Worm (Caenorhabditis elegans) whole organism, young adult: ENCODE measurements around the gene F22F7.8.
"Not testable (repeated sequence)": the region's sequence is repeated elsewhere in the genome, so short reads cannot be mapped to it uniquely, and the experiment has no call there.

Source experiments
- B0261.1 ChIP-seq: sonication (generic microtip); optimal IDR thresholded peaks from 2 replicates; lab custom pipeline; 2016; ENCODE audit warnings: mild to moderate bottlenecking, missing genetic modification characterization, moderate library complexity, missing compliant biosample characterization
- B0336.3 ChIP-seq: fragments of 200-800 bp; sonication (Bioruptor generic); IDR thresholded peaks from 2 replicates; pipeline ENCODE4 v1.3.6; 2022; ENCODE audit warnings: missing genetic modification characterization, missing compliant biosample characterization
- C06A6.2 ChIP-seq: fragments of 200-800 bp; sonication (Bioruptor generic); conservative IDR thresholded peaks from 2 replicates; pipeline ENCODE4 v1.3.6; 2022; ENCODE audit warnings: missing genetic modification characterization, missing compliant biosample characterization
- C17E4.6 ChIP-seq: fragments of 200-800 bp; sonication (Bioruptor generic); IDR thresholded peaks from 2 replicates; pipeline ENCODE4 v1.3.6; 2022; ENCODE audit warnings: missing genetic modification reagents, missing genetic modification characterization, missing compliant biosample characterization
- D2030.7 ChIP-seq: fragments of 200-800 bp; sonication (Bioruptor generic); IDR thresholded peaks from 2 replicates; pipeline ENCODE4 v1.3.6; 2022; ENCODE audit warnings: missing genetic modification reagents, missing genetic modification characterization, missing compliant biosample characterization
- F39B2.1 ChIP-seq: fragments of 200-800 bp; sonication (Bioruptor generic); IDR thresholded peaks from 2 replicates; pipeline ENCODE4 v1.3.6; 2022; ENCODE audit warnings: missing genetic modification reagents, missing genetic modification characterization, missing compliant biosample characterization
- F49E8.2 ChIP-seq: sonication (generic microtip); optimal IDR thresholded peaks from 3 replicates; lab custom pipeline; 2017; ENCODE audit warnings: missing genetic modification characterization, mild to moderate bottlenecking, missing compliant biosample characterization, antibody characterized with exemption, moderate library complexity; ENCODE audit not compliant: insufficient read depth
- F55B11.4 ChIP-seq: sonication (generic microtip); optimal IDR thresholded peaks from 2 replicates; lab custom pipeline; 2016; ENCODE audit warnings: missing compliant biosample characterization, missing genetic modification characterization, borderline replicate concordance; ENCODE audit not compliant: insufficient read depth
- Y53G8AR.9 ChIP-seq: fragments of 200-800 bp; sonication (Bioruptor generic); conservative IDR thresholded peaks from 2 replicates; pipeline ENCODE4 v1.3.6; 2022; ENCODE audit warnings: missing genetic modification reagents, missing genetic modification characterization, missing compliant biosample characterization
- Y67H2A.10 ChIP-seq: fragments of 200-800 bp; sonication (Bioruptor generic); conservative IDR thresholded peaks from 2 replicates; pipeline ENCODE4 v1.3.6; 2022; ENCODE audit warnings: missing genetic modification reagents, missing genetic modification characterization, missing compliant biosample characterization
- Y79H2A.3 ChIP-seq: fragments of 200-800 bp; sonication (Bioruptor generic); conservative IDR thresholded peaks from 2 replicates; pipeline ENCODE4 v1.3.6; 2022; ENCODE audit warnings: missing genetic modification reagents, missing genetic modification characterization, missing compliant biosample characterization
- akir-1 ChIP-seq: fragments of 200-800 bp; sonication (Bioruptor generic); optimal IDR thresholded peaks from 2 replicates; lab custom pipeline; 2018; ENCODE audit warnings: mild to moderate bottlenecking, missing genetic modification characterization, moderate library complexity, missing compliant biosample characterization
- aptf-2 ChIP-seq: fragments of 200-800 bp; sonication (Bioruptor generic); conservative IDR thresholded peaks from 2 replicates; pipeline ENCODE4 v1.3.6; 2022; ENCODE audit warnings: missing genetic modification reagents, missing genetic modification characterization, missing compliant biosample characterization
- cebp-1 ChIP-seq, 2 experiments: fragments of 200-800 bp in 1 of 2; sonication (Bioruptor generic) in 1 of 2; sonication (generic microtip) in 1 of 2; IDR thresholded peaks in 1 of 2; optimal IDR thresholded peaks in 1 of 2; 2 replicates each; pipeline versions ENCODE4 v1.3.6 to Lab custom; 2017 to 2022; ENCODE audit warnings: missing compliant biosample characterization in 2 of 2, missing genetic modification characterization in 2 of 2, mild to moderate bottlenecking in 1 of 2, missing genetic modification reagents in 1 of 2, moderate library complexity in 1 of 2
- chd-7 ChIP-seq: sonication (generic microtip); optimal IDR thresholded peaks from 2 replicates; lab custom pipeline; 2016; ENCODE audit warnings: mild to moderate bottlenecking, missing genetic modification characterization, moderate library complexity, missing compliant biosample characterization
- dpff-1 ChIP-seq: sonication (generic microtip); optimal IDR thresholded peaks from 2 replicates; lab custom pipeline; 2017; ENCODE audit warnings: mild to moderate bottlenecking, missing genetic modification characterization, missing compliant biosample characterization
- egl-18 ChIP-seq: fragments of 200-800 bp; sonication (Bioruptor generic); IDR thresholded peaks from 2 replicates; pipeline ENCODE4 v1.3.6; 2022; ENCODE audit warnings: missing genetic modification reagents, missing genetic modification characterization, missing compliant biosample characterization
- ekl-4 ChIP-seq: fragments of 200-800 bp; sonication (Bioruptor generic); IDR thresholded peaks from 2 replicates; pipeline ENCODE4 v1.3.6; 2022; ENCODE audit warnings: missing genetic modification reagents, missing genetic modification characterization, missing compliant biosample characterization
- fkh-3 ChIP-seq: sonication (generic microtip); optimal IDR thresholded peaks from 2 replicates; lab custom pipeline; 2016; ENCODE audit warnings: mild to moderate bottlenecking, missing genetic modification characterization, missing compliant biosample characterization
- gei-17 ChIP-seq: fragments of 200-800 bp; sonication (Bioruptor generic); optimal IDR thresholded peaks from 2 replicates; lab custom pipeline; 2018; ENCODE audit warnings: mild to moderate bottlenecking, missing genetic modification characterization, missing compliant biosample characterization
- hrde-1 ChIP-seq: sonication (generic microtip); optimal IDR thresholded peaks from 2 replicates; lab custom pipeline; 2016; ENCODE audit warnings: missing genetic modification characterization, mild to moderate bottlenecking, missing compliant biosample characterization, moderate library complexity, missing genotype, missing genetic modification reagents, borderline replicate concordance
- lag-1 ChIP-seq: fragments of 200-800 bp; sonication (Bioruptor generic); IDR thresholded peaks from 2 replicates; pipeline ENCODE4 v1.3.6; 2022; ENCODE audit warnings: missing genetic modification reagents, missing genetic modification characterization, missing compliant biosample characterization
- lin-54 ChIP-seq: fragments of 200-800 bp; sonication (Bioruptor generic); optimal IDR thresholded peaks from 2 replicates; lab custom pipeline; 2018; ENCODE audit warnings: mild to moderate bottlenecking, missing genetic modification characterization, missing compliant biosample characterization
- lsl-1 ChIP-seq: fragments of 200-800 bp; sonication (Bioruptor generic); optimal IDR thresholded peaks from 2 replicates; lab custom pipeline; 2018; ENCODE audit warnings: mild to moderate bottlenecking, missing genetic modification characterization, moderate library complexity, missing compliant biosample characterization
- madf-3 ChIP-seq: fragments of 200-800 bp; sonication (Bioruptor generic); IDR thresholded peaks from 2 replicates; pipeline ENCODE4 v1.3.6; 2022; ENCODE audit warnings: missing genetic modification reagents, missing genetic modification characterization, missing compliant biosample characterization
- nfya-1 ChIP-seq: sonication (generic microtip); optimal IDR thresholded peaks from 2 replicates; lab custom pipeline; 2017; ENCODE audit warnings: antibody characterized with exemption, missing compliant biosample characterization, missing genetic modification characterization, borderline replicate concordance; ENCODE audit not compliant: insufficient read depth
- nhr-120 ChIP-seq: fragments of 200-800 bp; sonication (Bioruptor generic); IDR thresholded peaks from 2 replicates; pipeline ENCODE4 v1.3.6; 2022; ENCODE audit warnings: missing genetic modification characterization, missing compliant biosample characterization
- nhr-90 ChIP-seq: sonication (generic microtip); optimal IDR thresholded peaks from 2 replicates; lab custom pipeline; 2016; ENCODE audit warnings: missing genotype, mild to moderate bottlenecking, missing genetic modification characterization, missing compliant biosample characterization
- sdz-38 ChIP-seq: sonication (generic microtip); optimal IDR thresholded peaks from 2 replicates; lab custom pipeline; 2016; ENCODE audit warnings: missing genotype, missing genetic modification characterization, missing compliant biosample characterization
- snpc-3.4 ChIP-seq: sonication (generic microtip); optimal IDR thresholded peaks from 2 replicates; lab custom pipeline; 2017; ENCODE audit warnings: missing genetic modification characterization, mild to moderate bottlenecking, missing compliant biosample characterization, antibody characterized with exemption, moderate library complexity, missing genotype, missing genetic modification reagents
- tbx-9 ChIP-seq: sonication (generic microtip); optimal IDR thresholded peaks from 2 replicates; lab custom pipeline; 2016; ENCODE audit warnings: borderline replicate concordance, missing genetic modification characterization, inconsistent platforms, missing compliant biosample characterization
- unc-62 ChIP-seq: fragments of 150-350 bp; optimal IDR thresholded peaks from 2 replicates; lab custom pipeline; 2014; ENCODE audit warnings: missing biosample characterization, missing genetic modification reagents, missing genetic modification characterization
- ztf-22 ChIP-seq: fragments of 200-800 bp; sonication (Bioruptor generic); optimal IDR thresholded peaks from 2 replicates; lab custom pipeline; 2018; ENCODE audit warnings: mild to moderate bottlenecking, missing genetic modification characterization, moderate library complexity, missing compliant biosample characterization
- ztf-3 ChIP-seq: fragments of 200-800 bp; sonication (Bioruptor generic); optimal IDR thresholded peaks from 2 replicates; lab custom pipeline; 2018; ENCODE audit warnings: mild to moderate bottlenecking, missing genetic modification characterization, missing compliant biosample characterization
- ztf-6 ChIP-seq: fragments of 200-800 bp; sonication (Bioruptor generic); IDR thresholded peaks from 2 replicates; pipeline ENCODE4 v1.3.6; 2022; ENCODE audit warnings: missing genetic modification reagents, missing genetic modification characterization, missing compliant biosample characterization

F22F7.8 gene

ce11 chrV:2149432-2149831 is 27.7 kb upstream of the F22F7.8 start, which contains the start of gene C45H4.21:
Gene C45H4.21, minus strand, starts transcription at chrV:2149532.
- no peak for TF ChIP-seq F49E8.2
- no peak for TF ChIP-seq F39B2.1 (GFP tag; lab: Robert Waterston, UW)
- no peak for TF ChIP-seq lsl-1 (GFP tag; lab: Kevin White, UChicago)
- TF ChIP-seq nhr-120 (GFP tag; lab: Robert Waterston, UW) = no peak
- TF ChIP-seq egl-18 = no peak
- TF ChIP-seq tbx-9 (tag; lab: Kevin White, UChicago) = no peak
- TF ChIP-seq aptf-2 (GFP tag; lab: Robert Waterston, UW) = no peak
- no peak for TF ChIP-seq fkh-3
- no peak for TF ChIP-seq snpc-3.4 (tag; lab: Kevin White, UChicago)
- no peak for TF ChIP-seq dpff-1 (tag; lab: Kevin White, UChicago)
- TF ChIP-seq unc-62 (GFP tag; lab: Kevin White, UChicago) = no peak
- TF ChIP-seq akir-1 (GFP tag; lab: Kevin White, UChicago) = no peak
- TF ChIP-seq B0261.1 = no peak
- no peak for TF ChIP-seq C17E4.6 (GFP tag; lab: Robert Waterston, UW)
- TF ChIP-seq B0336.3 = no peak

- no peak for TF ChIP-seq F55B11.4
- no peak for TF ChIP-seq ztf-22
- TF ChIP-seq nfya-1 (tag; lab: Kevin White, UChicago) = no peak
- TF ChIP-seq Y67H2A.10 (GFP tag; lab: Robert Waterston, UW) = no peak
- TF ChIP-seq madf-3 (GFP tag; lab: Robert Waterston, UW) = no peak
- no peak for TF ChIP-seq ekl-4 (GFP tag; lab: Robert Waterston, UW)
- TF ChIP-seq tbx-9 (tag; lab: Kevin White, UChicago) = no peak
- no peak for TF ChIP-seq gei-17 (GFP tag; lab: Kevin White, UChicago)
- TF ChIP-seq akir-1 (GFP tag; lab: Kevin White, UChicago) = no peak
- no peak for TF ChIP-seq F39B2.1 (GFP tag; lab: Robert Waterston, UW)
These were observed 25.0 kb upstream of the F22F7.8 start, which contains the start of gene srbc-20 for ce11 chrV:2146795-2147194. Gene srbc-20, plus strand, starts transcription at chrV:2147095.

ce11 chrV:2146044-2146443 is 24.3 kb upstream of the F22F7.8 start, which contains the start of gene str-52:
Gene str-52, minus strand, starts transcription at chrV:2146144.
- TF ChIP-seq ztf-3 (GFP tag; lab: Kevin White, UChicago) = no peak

ce11 chrV:2144408-2144807 is 22.6 kb upstream of the F22F7.8 start, which contains the start of gene F22F7.12:
Gene F22F7.12, minus strand, starts transcription at chrV:2144508.
- TF ChIP-seq D2030.7, chd-7, sdz-38: not testable (repeated sequence)

- TF ChIP-seq Y79H2A.3 (GFP tag; lab: Robert Waterston, UW) (no peak), nhr-90 (tag; lab: Kevin White, UChicago) (no peak), cebp-1 (GFP tag; IDR thresholded peaks at IDR 0.05; lab: Robert Waterston, UW) (no peak), cebp-1 (tag; optimal IDR thresholded peaks at IDR 0.05; lab: Kevin White, UChicago) (no peak), lag-1 (GFP tag; lab: Robert Waterston, UW) (no peak), egl-18 (no peak), C06A6.2 (GFP tag; lab: Robert Waterston, UW) (no peak), fkh-3 (no peak), ztf-6 (no peak), lin-54 (GFP tag; lab: Kevin White, UChicago) (no peak), hrde-1 (tag; lab: Kevin White, UChicago) (no peak), Y53G8AR.9 (GFP tag; lab: Robert Waterston, UW) (no peak)
These were observed 18.2 kb upstream of the F22F7.8 start, which contains the start of gene F22F7.7 for ce11 chrV:2139918-2140317. Gene F22F7.7, minus strand, starts transcription at chrV:2140042.
